Fruit fly (Drosophila melanogaster): Measurements from ENCODE around the gene CG9281.

The CG9281 gene

dm6 chrX:15684419-15684818 is 25.9 kb downstream of the CG9281 start (continued):
- no peak for TF ChIP-seq ems (GFP tag; optimal IDR thresholded peaks at IDR 0.05)
- no peak for TF ChIP-seq so (GFP tag; IDR thresholded peaks at IDR 0.05)
- peak; percentile 45 for TF ChIP-seq CG15479 (GFP tag; optimal IDR thresholded peaks at IDR 0.05)
- TF ChIP-seq H2.0 (GFP tag; IDR thresholded peaks at IDR 0.05): no peak

- TF ChIP-seq ac (GFP tag; optimal IDR thresholded peaks at IDR 0.05) (peak; percentile 9), ewg (GFP tag; optimal IDR thresholded peaks at IDR 0.05) (peak; percentile 39), nom (GFP tag; optimal IDR thresholded peaks at IDR 0.05) (peak; percentile 74), CG33557 (GFP tag; optimal IDR thresholded peaks at IDR 0.05) (peak; percentile 9), Nf-YA (GFP tag; IDR thresholded peaks at IDR 0.05) (no peak), Drgx (GFP tag; IDR thresholded peaks at IDR 0.05) (0 out of 2 replicates have a peak, but pooled peaks have one; percentile 22), nerfin-1 (tag; optimal IDR thresholded peaks at IDR 0.05) (peak; percentile 75), CG4707 (GFP tag; optimal IDR thresholded peaks at IDR 0.05) (peak; percentile 10), gsb (GFP tag; IDR thresholded peaks at IDR 0.05) (no peak), HLHmδ (GFP tag; optimal IDR thresholded peaks at IDR 0.05) (peak; percentile 87), hkb (optimal IDR thresholded peaks at IDR 0.05) (no peak), hkb (GFP tag; IDR thresholded peaks at IDR 0.05) (no peak), vfl (GFP tag; optimal IDR thresholded peaks at IDR 0.05) (no peak), CG15601 (tag; optimal IDR thresholded peaks at IDR 0.05) (peak; percentile 100), B-H2 (GFP tag; optimal IDR thresholded peaks at IDR 0.05) (no peak), zf30C (GFP tag; optimal IDR thresholded peaks at IDR 0.05) (peak; percentile 25), sens (GFP tag) (peak; percentile 72), Trl (optimal IDR thresholded peaks at IDR 0.05) (peak in 1 of 2 experiments; percentile 74), Trl (GFP tag; optimal IDR thresholded peaks at IDR 0.05) (no peak), trem (tag; optimal IDR thresholded peaks at IDR 0.05) (no peak), Jarid2 (GFP tag; optimal IDR thresholded peaks at IDR 0.05) (peak; percentile 80), Oaz (GFP tag; IDR thresholded peaks at IDR 0.05) (no peak)
Measured at dm6 chrX:15675294-15675693, 35.0 kb downstream of the CG9281 start, which contains the start of gene CG12708. CG12708 (plus strand) TSS chrX:15675476.

DNA sequence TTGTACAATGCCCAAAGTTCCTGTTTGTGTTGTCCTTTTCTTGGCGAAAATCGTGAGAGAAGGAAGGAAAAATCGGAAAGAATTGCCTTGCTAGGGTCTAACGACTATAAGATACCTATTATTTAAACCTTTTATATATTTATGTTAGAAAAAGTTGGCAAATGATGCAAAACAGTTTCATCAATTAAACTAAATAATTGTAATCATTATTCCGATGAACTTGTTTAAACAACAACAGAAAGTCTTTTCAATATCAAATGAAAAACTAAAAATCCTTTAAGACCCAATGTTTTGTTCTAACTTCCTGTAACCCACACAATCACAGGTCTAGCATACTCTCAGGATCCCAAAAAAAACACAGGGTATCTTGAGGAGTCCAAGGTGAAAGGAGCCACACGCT is 36.0 kb downstream of the CG9281 start:
- TF ChIP-seq CG10979 (tag; optimal IDR thresholded peaks at IDR 0.05) (peak; percentile 10), CG15073 (GFP tag; optimal IDR thresholded peaks at IDR 0.05) (no peak), D19B (GFP tag; optimal IDR thresholded peaks at IDR 0.05) (peak; percentile 16), CG2875 (GFP tag; optimal IDR thresholded peaks at IDR 0.05) (no peak), Fer2 (tag; optimal IDR thresholded peaks at IDR 0.05) (no peak), gem (tag; optimal IDR thresholded peaks at IDR 0.05) (peak; percentile 0), stwl (tag; optimal IDR thresholded peaks at IDR 0.05) (no peak), Adf1 (GFP tag; IDR thresholded peaks at IDR 0.05) (no peak), aop (GFP tag; IDR thresholded peaks at IDR 0.05) (no peak), CG12155 (GFP tag; optimal IDR thresholded peaks at IDR 0.05) (no peak), prd (optimal IDR thresholded peaks at IDR 0.05) (no peak), prd (GFP tag; IDR thresholded peaks at IDR 0.05) (peak; percentile 48; the same call in 2 of the 3 replicates), Oli (tag; optimal IDR thresholded peaks at IDR 0.05) (no peak), CG15696 (tag; optimal IDR thresholded peaks at IDR 0.05) (peak; percentile 54), CG12942 (GFP tag; optimal IDR thresholded peaks at IDR 0.05) (no peak), Bdp1 (GFP tag; optimal IDR thresholded peaks at IDR 0.05) (no peak), odd (GFP tag; optimal IDR thresholded peaks at IDR 0.05) (no peak), pan (optimal IDR thresholded peaks at IDR 0.05) (peak in 1 of 2 experiments; percentile 14), pan (GFP tag; optimal IDR thresholded peaks at IDR 0.05 in 1 of 2, IDR thresholded peaks at IDR 0.05 in 1 of 2) (peak in 1 of 2 experiments; percentile 46), CHES-1-like (GFP tag; optimal IDR thresholded peaks at IDR 0.05) (no peak), CG9727 (GFP tag; optimal IDR thresholded peaks at IDR 0.05) (peak; percentile 8), gcm (GFP tag; optimal IDR thresholded peaks at IDR 0.05) (no peak), row (GFP tag; IDR thresholded peaks at IDR 0.05) (0 out of 3 replicates have a peak, but pooled peaks have one; percentile 13), tx (GFP tag; optimal IDR thresholded peaks at IDR 0.05) (no peak), pfk (GFP tag; optimal IDR thresholded peaks at IDR 0.05) (no peak)

All from whole organism, embryonic.